Worm (Caenorhabditis elegans) whole organism, mixed stage, embryonic: Measurements from ENCODE around the gene nlp-21.

Experiments used
- M03D4.4 ChIP-seq: sonication (generic microtip); optimal IDR thresholded peaks from 2 replicates; lab custom pipeline; 2017; ENCODE audit warnings: mild to moderate bottlenecking, missing genetic modification characterization, missing compliant biosample characterization
- blmp-1 ChIP-seq: fragments of 150-350 bp; optimal IDR thresholded peaks from 2 replicates; lab custom pipeline; 2014; ENCODE audit warnings: missing biosample characterization, missing genetic modification characterization
- ceh-39 ChIP-seq: fragments of 150-350 bp; optimal IDR thresholded peaks from 2 replicates; lab custom pipeline; 2014; ENCODE audit warnings: missing biosample characterization, missing genetic modification characterization
- ceh-43 ChIP-seq: fragments of 200-800 bp; sonication (Bioruptor generic); optimal IDR thresholded peaks from 2 replicates; lab custom pipeline; 2018; ENCODE audit warnings: mild to moderate bottlenecking, missing genetic modification characterization, moderate library complexity, missing compliant biosample characterization
- ceh-83 ChIP-seq: fragments of 200-800 bp; sonication (Bioruptor generic); optimal IDR thresholded peaks from 2 replicates; lab custom pipeline; 2018; ENCODE audit warnings: mild to moderate bottlenecking, missing genetic modification characterization, missing compliant biosample characterization
- ces-1 ChIP-seq: fragments of 150-350 bp; optimal IDR thresholded peaks from 2 replicates; lab custom pipeline; 2014; ENCODE audit warnings: missing biosample characterization, missing genetic modification reagents, missing genetic modification characterization
- cnd-1 ChIP-seq: fragments of 200-800 bp; sonication (Bioruptor generic); optimal IDR thresholded peaks from 2 replicates; lab custom pipeline; 2018; ENCODE audit warnings: mild to moderate bottlenecking, missing genetic modification characterization, missing compliant biosample characterization
- drap-1 ChIP-seq: fragments of 200-800 bp; sonication (Bioruptor generic); optimal IDR thresholded peaks from 3 replicates; lab custom pipeline; 2018; ENCODE audit warnings: mild to moderate bottlenecking, missing genetic modification characterization, missing compliant biosample characterization
- elt-1 ChIP-seq: sonication (generic microtip); optimal IDR thresholded peaks from 2 replicates; lab custom pipeline; 2017; ENCODE audit warnings: missing genetic modification characterization, mild to moderate bottlenecking, missing compliant biosample characterization, antibody characterized with exemption, moderate library complexity, borderline replicate concordance; ENCODE audit not compliant: insufficient read depth
- ham-2 ChIP-seq: fragments of 200-800 bp; sonication (Bioruptor generic); optimal IDR thresholded peaks from 2 replicates; lab custom pipeline; 2018; ENCODE audit warnings: mild to moderate bottlenecking, missing genetic modification characterization, missing compliant biosample characterization
- hlh-1 ChIP-seq: fragments of 150-350 bp; optimal IDR thresholded peaks from 2 replicates; lab custom pipeline; 2014; ENCODE audit warnings: missing biosample characterization, missing genetic modification reagents, missing genetic modification characterization
- lin-13 ChIP-seq: fragments of 150-350 bp; optimal IDR thresholded peaks from 2 replicates; lab custom pipeline; 2014; ENCODE audit warnings: missing biosample characterization, missing genetic modification characterization
- lin-32 ChIP-seq: fragments of 200-800 bp; sonication (Bioruptor generic); optimal IDR thresholded peaks from 2 replicates; lab custom pipeline; 2018; ENCODE audit warnings: mild to moderate bottlenecking, missing genetic modification characterization, missing compliant biosample characterization
- lsy-2 ChIP-seq: fragments of 150-350 bp; optimal IDR thresholded peaks from 2 replicates; lab custom pipeline; 2014; ENCODE audit warnings: missing biosample characterization, missing genetic modification characterization
- mab-5 ChIP-seq: fragments of 150-350 bp; optimal IDR thresholded peaks from 2 replicates; lab custom pipeline; 2014; ENCODE audit warnings: missing biosample characterization, missing genetic modification characterization
- mep-1 ChIP-seq: fragments of 150-350 bp; optimal IDR thresholded peaks from 2 replicates; lab custom pipeline; 2017; ENCODE audit warnings: missing biosample characterization, missing genetic modification reagents, missing genetic modification characterization, inconsistent platforms
- mls-2 ChIP-seq: sonication (generic microtip); optimal IDR thresholded peaks from 2 replicates; lab custom pipeline; 2016; ENCODE audit warnings: mild to moderate bottlenecking, missing genetic modification characterization, moderate library complexity, missing compliant biosample characterization
- nhr-2 ChIP-seq: fragments of 150-350 bp; optimal IDR thresholded peaks from 2 replicates; lab custom pipeline; 2014; ENCODE audit warnings: missing biosample characterization, missing genetic modification characterization
- nhr-237 ChIP-seq: fragments of 150-350 bp; optimal IDR thresholded peaks from 2 replicates; lab custom pipeline; 2014; ENCODE audit warnings: missing biosample characterization, missing genetic modification characterization
- nhr-28 ChIP-seq: fragments of 150-350 bp; optimal IDR thresholded peaks from 2 replicates; lab custom pipeline; 2014; ENCODE audit warnings: missing biosample characterization, missing genetic modification characterization
- nhr-76 ChIP-seq: sonication (generic microtip); optimal IDR thresholded peaks from 2 replicates; lab custom pipeline; 2017; ENCODE audit warnings: missing biosample characterization, missing genetic modification characterization
- pha-4 ChIP-seq: fragments of 150-350 bp; optimal IDR thresholded peaks from 2 replicates; lab custom pipeline; 2018; ENCODE audit warnings: missing biosample characterization, missing genetic modification reagents, missing genetic modification characterization
- snpc-4 ChIP-seq: fragments of 150-350 bp; optimal IDR thresholded peaks from 2 replicates; lab custom pipeline; 2014; ENCODE audit warnings: missing biosample characterization, missing genetic modification characterization
- sptf-1 ChIP-seq: sonication (generic microtip); optimal IDR thresholded peaks from 2 replicates; lab custom pipeline; 2017; ENCODE audit warnings: mild to moderate bottlenecking, missing genetic modification characterization, moderate library complexity, missing compliant biosample characterization
- unc-120 ChIP-seq: sonication (generic microtip); optimal IDR thresholded peaks from 2 replicates; lab custom pipeline; 2017; ENCODE audit warnings: missing genetic modification characterization, missing compliant biosample characterization; ENCODE audit not compliant: poor library complexity, severe bottlenecking
- unc-39 ChIP-seq: fragments of 150-350 bp; optimal IDR thresholded peaks from 2 replicates; lab custom pipeline; 2014; ENCODE audit warnings: missing biosample characterization, missing genetic modification characterization
- zip-8 ChIP-seq: fragments of 150-350 bp; optimal IDR thresholded peaks from 2 replicates; lab custom pipeline; 2014; ENCODE audit warnings: missing biosample characterization, missing genetic modification characterization
- ztf-11 ChIP-seq: fragments of 150-350 bp; optimal IDR thresholded peaks from 2 replicates; lab custom pipeline; 2014; ENCODE audit warnings: missing biosample characterization, missing genetic modification characterization

The nlp-21 gene

ce11 chrIII:11355758-11356323, 37.2 kb downstream of the nlp-21 start:
- TF ChIP-seq M03D4.4 (tag; lab: Kevin White, UChicago) = peak; percentile 16
- no peak for TF ChIP-seq nhr-28 (tag; lab: Kevin White, UChicago)
- peak; percentile 14 for TF ChIP-seq drap-1 (GFP tag; lab: Kevin White, UChicago)
- peak; percentile 17 for TF ChIP-seq hlh-1 (tag; lab: Kevin White, UChicago)
- peak; percentile 35 for TF ChIP-seq unc-120 (tag; lab: Kevin White, UChicago)

- TF ChIP-seq drap-1 (GFP tag; lab: Kevin White, UChicago) (peak; percentile 3), blmp-1 (tag; lab: Kevin White, UChicago) (no peak), nhr-76 (tag; lab: Kevin White, UChicago) (no peak), cnd-1 (tag; lab: Kevin White, UChicago) (no peak), ces-1 (peak; percentile 97)
Observed at ce11 chrIII:11353499-11353898, 39.6 kb downstream of the nlp-21 start.

- TF ChIP-seq hlh-1 (tag; lab: Kevin White, UChicago) (peak; percentile 26), lsy-2 (tag; lab: Kevin White, UChicago) (no peak), nhr-237 (no peak), sptf-1 (tag; lab: Kevin White, UChicago) (peak; percentile 48)
Observed at ce11 chrIII:11352840-11353239, 40.2 kb downstream of the nlp-21 start.

ce11 chrIII:11350107-11350826, 42.8 kb downstream of the nlp-21 start:
- TF ChIP-seq zip-8 (tag; lab: Kevin White, UChicago) (peak; percentile 98), hlh-1 (tag; lab: Kevin White, UChicago) (no peak)

ce11 chrIII:11346383-11346782, 46.7 kb downstream of the nlp-21 start, which contains the start of gene T28D6.7:
Gene T28D6.7 (minus strand): TSS chrIII:11346483.
- no peak for TF ChIP-seq pha-4
- no peak for TF ChIP-seq unc-39 (tag; lab: Kevin White, UChicago)
- TF ChIP-seq blmp-1 (tag; lab: Kevin White, UChicago) = no peak
- TF ChIP-seq ceh-83 (GFP tag; lab: Kevin White, UChicago) = no peak
- TF ChIP-seq mep-1 (tag; lab: Kevin White, UChicago) = no peak
- TF ChIP-seq ceh-39 = no peak
- no peak for TF ChIP-seq ztf-11
- TF ChIP-seq nhr-76 (tag; lab: Kevin White, UChicago) = no peak
- no peak for TF ChIP-seq unc-120 (tag; lab: Kevin White, UChicago)
- no peak for TF ChIP-seq snpc-4 (tag; lab: Kevin White, UChicago)
- no peak for TF ChIP-seq ceh-43
- TF ChIP-seq mls-2 (tag; lab: Kevin White, UChicago) = no peak
- TF ChIP-seq mab-5 = no peak
- no peak for TF ChIP-seq ham-2
- no peak for TF ChIP-seq lin-13 (tag; lab: Kevin White, UChicago)
- TF ChIP-seq lin-32 (GFP tag; lab: Kevin White, UChicago) = no peak

- TF ChIP-seq nhr-2 (tag; lab: Kevin White, UChicago) (no peak), mls-2 (tag; lab: Kevin White, UChicago) (no peak), ceh-83 (GFP tag; lab: Kevin White, UChicago) (no peak), drap-1 (GFP tag; lab: Kevin White, UChicago) (no peak)
Observed at ce11 chrIII:11344125-11344524, 48.9 kb downstream of the nlp-21 start.

ce11 chrIII:11343041-11343440, 50.0 kb downstream of the nlp-21 start, which contains the start of the genes T28D6.6 and pen-2:
Gene T28D6.6 (minus strand): TSS chrIII:11343108.
Gene pen-2 (plus strand): TSS chrIII:11343322.
- TF ChIP-seq ces-1 (peak; percentile 74), ztf-11 (no peak), elt-1 (no peak), M03D4.4 (tag; lab: Kevin White, UChicago) (no peak), unc-120 (tag; lab: Kevin White, UChicago) (peak; percentile 31)
- TF ChIP-seq, all 35 proteins: peak for 2
